Worm (Caenorhabditis elegans): ENCODE measurements around the gene R148.3.

- TF ChIP-seq tab-1 (GFP tag; IDR thresholded peaks at IDR 0.05) (no peak), flt-1 (GFP tag; IDR thresholded peaks at IDR 0.05) (no peak), ref-1 (GFP tag; conservative IDR thresholded peaks at IDR 0.05) (no peak), med-1 (GFP tag; optimal IDR thresholded peaks at IDR 0.05; ENCODE audit: insufficient read depth) (no peak), klf-2 (GFP tag; conservative IDR thresholded peaks at IDR 0.05) (no peak), T22C8.4 (GFP tag; IDR thresholded peaks at IDR 0.05) (no peak), cog-1 (tag; optimal IDR thresholded peaks at IDR 0.05) (no peak), ztf-23 (GFP tag; IDR thresholded peaks at IDR 0.05) (no peak), ztf-29 (GFP tag; IDR thresholded peaks at IDR 0.05) (no peak)
Observed at ce11 chrIII:3232650-3233152, 57.6 kb downstream of the R148.3 start, which contains the start of gene Y53G8AL.1.
